Fruit fly (Drosophila melanogaster) whole organism, pupa: ENCODE measurements around the gene CG6686.

Source experiments
- CG12605 ChIP-seq: fragments of 200-800 bp; sonication (Bioruptor generic); IDR thresholded peaks from 2 replicates; pipeline ENCODE4 v1.3.6; 2022; ENCODE audit warnings: missing biosample characterization, missing genetic modification characterization
- CG17806 ChIP-seq: fragments of 200-800 bp; sonication (Bioruptor generic); optimal IDR thresholded peaks from 2 replicates; lab custom pipeline; 2018; ENCODE audit warnings: missing biosample characterization, mild to moderate bottlenecking, missing genetic modification characterization, moderate library complexity
- CG34367 ChIP-seq: fragments of 200-800 bp; sonication (Bioruptor generic); optimal IDR thresholded peaks from 2 replicates; lab custom pipeline; 2018; ENCODE audit warnings: missing biosample characterization, mild to moderate bottlenecking, missing genetic modification characterization
- CG4496 ChIP-seq: fragments of 200-800 bp; sonication (Bioruptor generic); IDR thresholded peaks from 3 replicates; pipeline ENCODE4 v1.3.6; 2022; ENCODE audit warnings: missing biosample characterization, missing genetic modification characterization
- CG8301 ChIP-seq: fragments of 200-800 bp; sonication (Bioruptor generic); optimal IDR thresholded peaks from 2 replicates; lab custom pipeline; 2018; ENCODE audit warnings: missing biosample characterization, mild to moderate bottlenecking, missing genetic modification characterization
- CG9948 ChIP-seq: fragments of 200-800 bp; sonication (Bioruptor generic); optimal IDR thresholded peaks from 2 replicates; lab custom pipeline; 2018; ENCODE audit warnings: missing biosample characterization, mild to moderate bottlenecking, missing genetic modification characterization, moderate library complexity
- EcR ChIP-seq: fragments of 200-800 bp; sonication (Bioruptor generic); optimal IDR thresholded peaks from 3 replicates; lab custom pipeline; 2019; ENCODE audit warnings: missing biosample characterization, missing genetic modification characterization, mild to moderate bottlenecking, moderate library complexity, missing genetic modification reagents
- Ets98B ChIP-seq: fragments of 200-800 bp; sonication (Bioruptor generic); IDR thresholded peaks from 2 replicates; pipeline ENCODE4 v1.3.6; 2022; ENCODE audit warnings: missing biosample characterization, missing genetic modification characterization
- Pif1A ChIP-seq: fragments of 200-800 bp; sonication (Bioruptor generic); optimal IDR thresholded peaks from 3 replicates; lab custom pipeline; 2016; ENCODE audit warnings: missing biosample characterization, missing genetic modification characterization
- Snoo ChIP-seq: fragments of 200-800 bp; sonication (Bioruptor generic); optimal IDR thresholded peaks from 3 replicates; lab custom pipeline; 2017; ENCODE audit warnings: missing biosample characterization, mild to moderate bottlenecking, missing genetic modification characterization, inconsistent platforms
- fd96Ca ChIP-seq: fragments of 200-800 bp; sonication (Bioruptor generic); IDR thresholded peaks from 3 replicates; pipeline ENCODE4 v1.3.6; 2022; ENCODE audit warnings: missing biosample characterization, missing genetic modification characterization
- gl ChIP-seq: fragments of 200-800 bp; sonication (Bioruptor generic); optimal IDR thresholded peaks from 2 replicates; lab custom pipeline; 2018; ENCODE audit warnings: missing biosample characterization, mild to moderate bottlenecking, missing genetic modification characterization

- TF ChIP-seq CG4496 (GFP tag; lab: Robert Waterston, UW): no peak
- TF ChIP-seq gl (tag; lab: Kevin White, UChicago): peak; percentile 82
- peak; percentile 90 for TF ChIP-seq CG17806 (tag; lab: Kevin White, UChicago)
- TF ChIP-seq EcR: no peak
- TF ChIP-seq CG34367 (tag; lab: Kevin White, UChicago): peak; percentile 90
- no peak for TF ChIP-seq CG12605 (GFP tag; lab: Robert Waterston, UW)
- peak; percentile 93 for TF ChIP-seq Snoo
- peak; percentile 90 for TF ChIP-seq Pif1A
- TF ChIP-seq Ets98B (GFP tag; lab: Robert Waterston, UW): no peak
- peak; percentile 93 for TF ChIP-seq CG8301
- no peak for TF ChIP-seq fd96Ca (GFP tag; lab: Robert Waterston, UW)
- peak; percentile 92 for TF ChIP-seq CG9948 (tag; lab: Kevin White, UChicago)
Measured at dm6 chr2L:12010877-12011666, 23.2 kb upstream of the CG6686 start.
